Fruit fly (Drosophila melanogaster): ENCODE data around the gene CG15468.

Gene CG15468

dm6 chrX:4911765-4912245, 49.1 kb downstream of the CG15468 start (continued):
- TF ChIP-seq stwl (tag; optimal IDR thresholded peaks at IDR 0.05) (peak; percentile 70), grau (tag; optimal IDR thresholded peaks at IDR 0.05) (peak; percentile 9), eyg (GFP tag; optimal IDR thresholded peaks at IDR 0.05) (no peak), CG33213 (GFP tag; optimal IDR thresholded peaks at IDR 0.05) (no peak), HLH3B (GFP tag; IDR thresholded peaks at IDR 0.05) (0 out of 2 replicates have a peak, but pooled peaks have one; percentile 9), CG2129 (GFP tag; IDR thresholded peaks at IDR 0.05; ENCODE audit: partially characterized antibody) (no peak), CG6689 (GFP tag; IDR thresholded peaks at IDR 0.05) (no peak), Drgx (GFP tag; IDR thresholded peaks at IDR 0.05) (peak; percentile 64), unpg (GFP tag; optimal IDR thresholded peaks at IDR 0.05) (peak; percentile 3), btn (GFP tag; optimal IDR thresholded peaks at IDR 0.05) (no peak), ase (GFP tag; IDR thresholded peaks at IDR 0.05) (no peak), crp (GFP tag; optimal IDR thresholded peaks at IDR 0.05) (no peak), CG14441 (GFP tag; IDR thresholded peaks at IDR 0.05) (0 out of 2 replicates have a peak, but pooled peaks have one; percentile 17), knrl (GFP tag; IDR thresholded peaks at IDR 0.05; ENCODE audit: partially characterized antibody) (no peak), GATAe (GFP tag; conservative IDR thresholded peaks at IDR 0.05) (no peak), nmo (GFP tag; optimal IDR thresholded peaks at IDR 0.05) (peak; percentile 16), CG31441 (GFP tag; IDR thresholded peaks at IDR 0.05) (peak; percentile 19; the same call in 1 of the 2 replicates), lbe (GFP tag; optimal IDR thresholded peaks at IDR 0.05) (peak; percentile 29), CG32772 (GFP tag; IDR thresholded peaks at IDR 0.05) (peak; percentile 52; the same call in 1 of the 2 replicates), CG7839 (tag; optimal IDR thresholded peaks at IDR 0.05) (peak; percentile 13), fd64A (GFP tag; optimal IDR thresholded peaks at IDR 0.05) (no peak), CG10462 (GFP tag; optimal IDR thresholded peaks at IDR 0.05) (no peak), CG8388 (GFP tag; optimal IDR thresholded peaks at IDR 0.05) (no peak), scrt (GFP tag; optimal IDR thresholded peaks at IDR 0.05) (no peak), Dad (GFP tag; optimal IDR thresholded peaks at IDR 0.05) (no peak), vvl (GFP tag; IDR thresholded peaks at IDR 0.05) (no peak), CG10543 (GFP tag; optimal IDR thresholded peaks at IDR 0.05) (peak; percentile 11), run (tag; optimal IDR thresholded peaks at IDR 0.05) (no peak), CG17385 (GFP tag; optimal IDR thresholded peaks at IDR 0.05) (peak; percentile 1), row (GFP tag; IDR thresholded peaks at IDR 0.05) (peak; percentile 84), CG3281 (GFP tag; optimal IDR thresholded peaks at IDR 0.05) (peak; percentile 4), Med (GFP tag) (peak; percentile 75), Dll (GFP tag; IDR thresholded peaks at IDR 0.05; ENCODE audit: partially characterized antibody) (no peak), CG1647 (GFP tag; optimal IDR thresholded peaks at IDR 0.05) (no peak), CG6765 (GFP tag; optimal IDR thresholded peaks at IDR 0.05) (no peak), pita (GFP tag; optimal IDR thresholded peaks at IDR 0.05) (no peak), CG6254 (GFP tag; optimal IDR thresholded peaks at IDR 0.05) (no peak), Deaf1 (tag; optimal IDR thresholded peaks at IDR 0.05) (no peak), CG2120 (GFP tag; optimal IDR thresholded peaks at IDR 0.05) (peak; percentile 12), CG4404 (GFP tag; IDR thresholded peaks at IDR 0.05) (no peak), lab (GFP tag; optimal IDR thresholded peaks at IDR 0.05) (no peak), dpn (GFP tag; optimal IDR thresholded peaks at IDR 0.05) (peak in 1 of 2 experiments; percentile 3), sens (GFP tag) (peak; percentile 55), CG17359 (tag; optimal IDR thresholded peaks at IDR 0.05) (no peak), CG11504 (tag; optimal IDR thresholded peaks at IDR 0.05) (peak; percentile 10), CG6175 (GFP tag; IDR thresholded peaks at IDR 0.05) (no peak), dmrt99B (tag; optimal IDR thresholded peaks at IDR 0.05) (peak; percentile 17), Fer2 (tag; optimal IDR thresholded peaks at IDR 0.05) (no peak), CG8924 (tag; optimal IDR thresholded peaks at IDR 0.05) (no peak), CG9932 (GFP tag; IDR thresholded peaks at IDR 0.05) (no peak)

Measured in whole organism, embryonic.